Fruit fly (Drosophila melanogaster) whole organism, prepupa: ENCODE results near the gene CG15306.

Source experiments
- Blimp-1 ChIP-seq: fragments of 200-800 bp; sonication (Bioruptor generic); optimal IDR thresholded peaks from 3 replicates; lab custom pipeline; 2017; ENCODE audit warnings: missing biosample characterization, missing genetic modification characterization, mild to moderate bottlenecking, moderate library complexity, missing genetic modification reagents
- CG10631 ChIP-seq: fragments of 200-800 bp; sonication (Bioruptor generic); optimal IDR thresholded peaks from 2 replicates; lab custom pipeline; 2016; ENCODE audit warnings: missing biosample characterization, missing genetic modification characterization
- CG10669 ChIP-seq: fragments of 200-800 bp; sonication (Bioruptor generic); optimal IDR thresholded peaks from 3 replicates; lab custom pipeline; 2018; ENCODE audit warnings: missing biosample characterization, mild to moderate bottlenecking, missing genetic modification characterization, moderate library complexity
- CG11294 ChIP-seq: fragments of 200-800 bp; sonication (Bioruptor generic); IDR thresholded peaks from 2 replicates; pipeline ENCODE4 v1.3.6; 2022; ENCODE audit warnings: missing biosample characterization, missing genetic modification characterization
- CG11762 ChIP-seq: fragments of 200-800 bp; sonication (Bioruptor generic); optimal IDR thresholded peaks from 3 replicates; lab custom pipeline; 2016; ENCODE audit warnings: missing biosample characterization, missing genetic modification characterization; ENCODE audit not compliant: insufficient read depth
- CG11902 ChIP-seq: fragments of 200-800 bp; sonication (Bioruptor generic); optimal IDR thresholded peaks from 3 replicates; lab custom pipeline; 2016; ENCODE audit warnings: missing biosample characterization, missing genetic modification characterization
- CG1621 ChIP-seq: fragments of 200-800 bp; sonication (Bioruptor generic); optimal IDR thresholded peaks from 3 replicates; lab custom pipeline; 2018; ENCODE audit warnings: missing biosample characterization, mild to moderate bottlenecking, missing genetic modification characterization
- CG16779 ChIP-seq: fragments of 200-800 bp; sonication (Bioruptor generic); optimal IDR thresholded peaks from 3 replicates; lab custom pipeline; 2017; ENCODE audit warnings: missing biosample characterization, mild to moderate bottlenecking, missing genetic modification characterization
- CG3032 ChIP-seq: fragments of 200-800 bp; optimal IDR thresholded peaks from 2 replicates; lab custom pipeline; 2019; ENCODE audit warnings: missing biosample characterization, mild to moderate bottlenecking, missing genetic modification characterization, moderate library complexity
- CG31627 ChIP-seq: fragments of 200-800 bp; sonication (Bioruptor generic); optimal IDR thresholded peaks from 3 replicates; lab custom pipeline; 2016; ENCODE audit warnings: missing biosample characterization, missing genetic modification characterization
- CG32006 ChIP-seq: fragments of 200-800 bp; sonication (Bioruptor generic); optimal IDR thresholded peaks from 3 replicates; lab custom pipeline; 2017; ENCODE audit warnings: missing biosample characterization, mild to moderate bottlenecking, missing genetic modification characterization
- CG34406 ChIP-seq: fragments of 200-800 bp; sonication (Bioruptor generic); optimal IDR thresholded peaks from 3 replicates; lab custom pipeline; 2016; ENCODE audit warnings: missing biosample characterization, missing genetic modification characterization
- CG3919 ChIP-seq: fragments of 200-800 bp; sonication (Bioruptor generic); optimal IDR thresholded peaks from 3 replicates; lab custom pipeline; 2016; ENCODE audit warnings: missing biosample characterization, missing genetic modification characterization
- CG4318 ChIP-seq: fragments of 200-800 bp; sonication (Bioruptor generic); optimal IDR thresholded peaks from 3 replicates; lab custom pipeline; 2017; ENCODE audit warnings: missing biosample characterization, mild to moderate bottlenecking, missing genetic modification characterization
- CG6163 ChIP-seq: fragments of 200-800 bp; sonication (Bioruptor generic); IDR thresholded peaks from 3 replicates; pipeline ENCODE4 v1.3.6; 2022; ENCODE audit warnings: missing biosample characterization, missing genetic modification characterization
- CG6276 ChIP-seq: fragments of 200-800 bp; sonication (Bioruptor generic); optimal IDR thresholded peaks from 2 replicates; lab custom pipeline; 2017; ENCODE audit warnings: missing biosample characterization, mild to moderate bottlenecking, missing genetic modification characterization
- CG6792 ChIP-seq: fragments of 200-800 bp; sonication (Bioruptor generic); optimal IDR thresholded peaks from 3 replicates; lab custom pipeline; 2016; ENCODE audit warnings: missing biosample characterization, missing genetic modification characterization
- CG6808 ChIP-seq: fragments of 200-800 bp; sonication (Bioruptor generic); optimal IDR thresholded peaks from 3 replicates; lab custom pipeline; 2017; ENCODE audit warnings: missing biosample characterization, missing genetic modification characterization, mild to moderate bottlenecking, moderate library complexity, missing genetic modification reagents
- CG6854 ChIP-seq: fragments of 200-800 bp; sonication (Bioruptor generic); optimal IDR thresholded peaks from 2 replicates; lab custom pipeline; 2017; ENCODE audit warnings: missing biosample characterization, mild to moderate bottlenecking, missing genetic modification characterization
- CG7368 ChIP-seq: fragments of 200-800 bp; sonication (Bioruptor generic); optimal IDR thresholded peaks from 3 replicates; lab custom pipeline; 2016; ENCODE audit warnings: missing biosample characterization, missing genetic modification characterization
- CG8119 ChIP-seq: fragments of 200-800 bp; sonication (Bioruptor generic); IDR thresholded peaks from 3 replicates; pipeline ENCODE4 v1.3.6; 2022; ENCODE audit warnings: missing biosample characterization, missing genetic modification characterization
- CG8319 ChIP-seq: fragments of 200-800 bp; sonication (Bioruptor generic); optimal IDR thresholded peaks from 3 replicates; lab custom pipeline; 2016; ENCODE audit warnings: missing biosample characterization, missing genetic modification characterization
- CG8632 ChIP-seq: fragments of 200-800 bp; sonication (Bioruptor generic); optimal IDR thresholded peaks from 3 replicates; lab custom pipeline; 2016; ENCODE audit warnings: missing biosample characterization, missing genetic modification characterization
- CG9139 ChIP-seq: fragments of 200-800 bp; sonication (Bioruptor generic); optimal IDR thresholded peaks from 3 replicates; lab custom pipeline; 2017; ENCODE audit warnings: missing biosample characterization, mild to moderate bottlenecking, missing genetic modification characterization
- Eip78C ChIP-seq: fragments of 200-800 bp; sonication (Bioruptor generic); peaks from one replicate; lab custom pipeline; 2016; ENCODE audit warnings: missing biosample characterization, missing genetic modification characterization
- Eip93F ChIP-seq: fragments of 200-800 bp; sonication (Bioruptor generic); optimal IDR thresholded peaks from 2 replicates; lab custom pipeline; 2016; ENCODE audit warnings: missing biosample characterization, mild to moderate bottlenecking, missing genetic modification characterization
- Ets96B ChIP-seq: fragments of 200-800 bp; optimal IDR thresholded peaks from 2 replicates; lab custom pipeline; 2019; ENCODE audit warnings: missing biosample characterization, mild to moderate bottlenecking, missing genetic modification characterization, moderate library complexity
- Gug ChIP-seq: fragments of 200-800 bp; sonication (Bioruptor generic); IDR thresholded peaks from 2 replicates; pipeline ENCODE4 v1.3.6; 2022; ENCODE audit warnings: missing biosample characterization, missing genetic modification characterization
- Hr39 ChIP-seq: fragments of 200-800 bp; sonication (Bioruptor generic); optimal IDR thresholded peaks from 2 replicates; lab custom pipeline; 2016; ENCODE audit warnings: missing biosample characterization, missing genetic modification characterization
- Hr4 ChIP-seq: fragments of 200-800 bp; sonication (Bioruptor generic); optimal IDR thresholded peaks from 3 replicates; lab custom pipeline; 2016; ENCODE audit warnings: missing biosample characterization, missing genetic modification characterization
- Lpt ChIP-seq: fragments of 200-800 bp; sonication (Bioruptor generic); optimal IDR thresholded peaks from 3 replicates; lab custom pipeline; 2016; ENCODE audit warnings: missing biosample characterization, missing genetic modification characterization
- Met ChIP-seq: fragments of 200-800 bp; sonication (Bioruptor generic); optimal IDR thresholded peaks from 3 replicates; lab custom pipeline; 2016; ENCODE audit warnings: missing biosample characterization, missing genetic modification characterization
- OdsH ChIP-seq: fragments of 200-800 bp; sonication (Bioruptor generic); optimal IDR thresholded peaks from 3 replicates; lab custom pipeline; 2016; ENCODE audit warnings: missing biosample characterization, missing genetic modification characterization
- Smox ChIP-seq: fragments of 200-800 bp; sonication (Bioruptor generic); optimal IDR thresholded peaks from 3 replicates; lab custom pipeline; 2016; ENCODE audit warnings: missing biosample characterization, missing genetic modification characterization
- Sox102F ChIP-seq: fragments of 200-800 bp; sonication (Bioruptor generic); optimal IDR thresholded peaks from 2 replicates; lab custom pipeline; 2016; ENCODE audit warnings: missing biosample characterization, mild to moderate bottlenecking, missing genetic modification characterization
- Sox14 ChIP-seq: fragments of 200-800 bp; sonication (Bioruptor generic); optimal IDR thresholded peaks from 3 replicates; lab custom pipeline; 2016; ENCODE audit warnings: missing biosample characterization, missing genetic modification characterization
- Sox15 ChIP-seq: fragments of 200-800 bp; sonication (Bioruptor generic); optimal IDR thresholded peaks from 3 replicates; lab custom pipeline; 2016; ENCODE audit warnings: missing biosample characterization, missing genetic modification characterization
- achi ChIP-seq: fragments of 200-800 bp; sonication (Bioruptor generic); optimal IDR thresholded peaks from 3 replicates; lab custom pipeline; 2016; ENCODE audit warnings: missing biosample characterization, missing genetic modification characterization
- acj6 ChIP-seq: fragments of 200-800 bp; sonication (Bioruptor generic); optimal IDR thresholded peaks from 3 replicates; lab custom pipeline; 2016; ENCODE audit warnings: missing biosample characterization, missing genetic modification characterization
- cyc ChIP-seq: fragments of 200-800 bp; sonication (Bioruptor generic); optimal IDR thresholded peaks from 3 replicates; lab custom pipeline; 2016; ENCODE audit warnings: missing biosample characterization, missing genetic modification characterization
- dac ChIP-seq: fragments of 200-800 bp; sonication (Bioruptor generic); optimal IDR thresholded peaks from 2 replicates; lab custom pipeline; 2017; ENCODE audit warnings: missing biosample characterization, mild to moderate bottlenecking, missing genetic modification characterization
- dsx ChIP-seq: fragments of 200-800 bp; optimal IDR thresholded peaks from 3 replicates; lab custom pipeline; 2019; ENCODE audit warnings: missing biosample characterization, mild to moderate bottlenecking, missing genetic modification characterization, moderate library complexity; ENCODE audit not compliant: poor library complexity, severe bottlenecking
- eg ChIP-seq: fragments of 200-800 bp; sonication (Bioruptor generic); IDR thresholded peaks from 3 replicates; pipeline ENCODE4 v1.3.6; 2022; ENCODE audit warnings: missing biosample characterization, missing genetic modification characterization
- fd59A ChIP-seq: fragments of 200-800 bp; sonication (Bioruptor generic); optimal IDR thresholded peaks from 2 replicates; lab custom pipeline; 2017; ENCODE audit warnings: missing biosample characterization, mild to moderate bottlenecking, missing genetic modification characterization, missing genetic modification reagents
- fd85E ChIP-seq: fragments of 200-800 bp; sonication (Bioruptor generic); optimal IDR thresholded peaks from 3 replicates; lab custom pipeline; 2016; ENCODE audit warnings: missing biosample characterization, missing genetic modification characterization
- fkh ChIP-seq: fragments of 200-800 bp; sonication (Bioruptor generic); optimal IDR thresholded peaks from 3 replicates; lab custom pipeline; 2017; ENCODE audit warnings: missing biosample characterization, mild to moderate bottlenecking, missing genetic modification characterization, moderate library complexity
- lz ChIP-seq: fragments of 200-800 bp; sonication (Bioruptor generic); optimal IDR thresholded peaks from 3 replicates; lab custom pipeline; 2016; ENCODE audit warnings: missing biosample characterization, missing genetic modification characterization
- pdm3 ChIP-seq: fragments of 200-800 bp; sonication (Bioruptor generic); optimal IDR thresholded peaks from 3 replicates; lab custom pipeline; 2016; ENCODE audit warnings: missing biosample characterization, missing genetic modification characterization
- salr ChIP-seq, 2 experiments: fragments of 200-800 bp; sonication (Bioruptor generic); optimal IDR thresholded peaks; 3 replicates each; lab custom pipeline; 2016 to 2018; ENCODE audit warnings: missing biosample characterization in 2 of 2, missing genetic modification characterization in 2 of 2, mild to moderate bottlenecking in 1 of 2
- ss ChIP-seq, 2 experiments: fragments of 200-800 bp; sonication (Bioruptor generic); optimal IDR thresholded peaks; 2 replicates in 1 of 2; 3 replicates in 1 of 2; lab custom pipeline; 2017 to 2018; ENCODE audit warnings: mild to moderate bottlenecking in 2 of 2, missing biosample characterization in 2 of 2, missing genetic modification characterization in 2 of 2, moderate library complexity in 1 of 2
- svp ChIP-seq: fragments of 200-800 bp; sonication (Bioruptor generic); peaks from one replicate; lab custom pipeline; 2016; ENCODE audit warnings: missing biosample characterization, missing genetic modification characterization
- topi ChIP-seq: fragments of 200-800 bp; sonication (Bioruptor generic); optimal IDR thresholded peaks from 3 replicates; lab custom pipeline; 2016; ENCODE audit warnings: missing biosample characterization, missing genetic modification characterization

CG15306 gene

DNA sequence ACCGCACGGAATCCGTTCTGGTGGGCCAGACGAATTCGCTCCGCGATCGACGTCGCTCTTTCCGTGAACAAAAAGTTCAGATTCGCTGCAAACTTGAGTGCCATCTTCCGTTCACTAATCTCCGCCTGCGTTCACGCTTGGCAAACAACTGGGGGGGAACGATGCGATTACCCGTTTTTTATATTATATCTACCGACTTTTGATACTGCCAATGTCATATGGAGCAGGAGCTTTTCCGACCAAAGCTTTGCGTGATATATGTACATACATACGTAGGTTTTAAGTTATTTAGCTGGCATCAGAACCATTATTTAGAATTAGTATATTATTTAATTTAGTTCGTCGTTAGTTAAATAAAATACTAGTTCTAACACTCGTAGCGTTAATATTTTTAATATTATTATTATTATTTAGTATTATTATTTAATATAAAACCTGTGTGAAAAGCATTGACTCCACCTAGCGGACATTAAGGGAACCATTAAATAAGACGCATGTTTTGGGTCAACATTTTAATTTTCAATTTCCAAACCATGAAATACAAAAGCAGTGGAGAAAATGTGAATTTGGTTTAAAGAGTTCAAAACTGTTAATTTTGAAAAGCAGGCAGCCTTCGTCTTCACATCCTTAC is 1.8 kb downstream of the CG15306 start, which contains the start of gene Gip:
Gene Gip (minus strand): TSS at position 214 of the 631 bp plus-strand sequence.
- TF ChIP-seq Hr4 (GFP tag; lab: Kevin White, UChicago): no peak
- no peak for TF ChIP-seq CG7368 (GFP tag; lab: Kevin White, UChicago)
- TF ChIP-seq CG8632 (GFP tag; lab: Kevin White, UChicago): no peak
- no peak for TF ChIP-seq CG11294 (GFP tag; lab: Robert Waterston, UW)
- TF ChIP-seq CG6808 (GFP tag; lab: Kevin White, UChicago): no peak
- TF ChIP-seq CG9139 (GFP tag; lab: Kevin White, UChicago): no peak
- TF ChIP-seq topi: peak; percentile 56
- no peak for TF ChIP-seq dac (GFP tag; lab: Kevin White, UChicago)
- peak; percentile 7 for TF ChIP-seq CG16779
- peak; percentile 80 for TF ChIP-seq Eip78C (GFP tag; lab: Kevin White, UChicago)
- peak in 1 of 2 experiments; percentile 48 for TF ChIP-seq ss (GFP tag; optimal IDR thresholded peaks at IDR 0.05; lab: Kevin White, UChicago)
- TF ChIP-seq CG1621 (tag; lab: Kevin White, UChicago): peak; percentile 77
- no peak for TF ChIP-seq Blimp-1 (GFP tag; lab: Kevin White, UChicago)
- TF ChIP-seq CG4318 (GFP tag; lab: Kevin White, UChicago): no peak
- no peak for TF ChIP-seq Hr39
- TF ChIP-seq CG3032 (tag; lab: Kevin White, UChicago): no peak
- no peak for TF ChIP-seq Sox15 (GFP tag; lab: Kevin White, UChicago)
- TF ChIP-seq CG10669 (GFP tag; lab: Kevin White, UChicago): no peak
- TF ChIP-seq CG3919 (GFP tag; lab: Kevin White, UChicago): peak; percentile 47
- TF ChIP-seq CG6276 (GFP tag; lab: Kevin White, UChicago): no peak
- no peak for TF ChIP-seq CG11762
- TF ChIP-seq CG11902 (GFP tag; lab: Kevin White, UChicago): no peak
- no peak; the same call in 2 of the 3 replicates for TF ChIP-seq CG6163
- no peak for TF ChIP-seq CG8319 (GFP tag; lab: Kevin White, UChicago)
- TF ChIP-seq Lpt (GFP tag; lab: Kevin White, UChicago): no peak
- peak; percentile 21 for TF ChIP-seq Sox14
- TF ChIP-seq fkh (GFP tag; lab: Kevin White, UChicago): peak; percentile 69
- TF ChIP-seq CG8119: peak; percentile 29; the same call in 1 of the 3 replicates
- no peak for TF ChIP-seq cyc
- TF ChIP-seq dsx (GFP tag; lab: Kevin White, UChicago): no peak
- no peak for TF ChIP-seq lz (GFP tag; lab: Kevin White, UChicago)
- TF ChIP-seq Sox102F (GFP tag; lab: Kevin White, UChicago): no peak
- no peak for TF ChIP-seq fd85E (GFP tag; lab: Kevin White, UChicago)
- TF ChIP-seq fd59A: no peak
- peak; percentile 47 for TF ChIP-seq Eip93F (GFP tag; lab: Kevin White, UChicago)
- no peak for TF ChIP-seq eg (GFP tag; lab: Robert Waterston, UW)
- no peak for TF ChIP-seq achi (GFP tag; lab: Kevin White, UChicago)
- no peak for TF ChIP-seq CG6792 (GFP tag; lab: Kevin White, UChicago)
- no peak for TF ChIP-seq Smox (GFP tag; lab: Kevin White, UChicago)
- no peak for TF ChIP-seq acj6 (GFP tag; lab: Kevin White, UChicago)
- no peak for TF ChIP-seq Ets96B (tag; lab: Kevin White, UChicago)
- TF ChIP-seq CG34406 (GFP tag; lab: Kevin White, UChicago): no peak
- peak; percentile 22 for TF ChIP-seq pdm3
- TF ChIP-seq CG31627 (GFP tag; lab: Kevin White, UChicago): no peak
- peak; percentile 27 for TF ChIP-seq Met (GFP tag; lab: Kevin White, UChicago)
- TF ChIP-seq CG32006 (GFP tag; lab: Kevin White, UChicago): no peak
- TF ChIP-seq OdsH: no peak
- TF ChIP-seq salr (GFP tag; optimal IDR thresholded peaks at IDR 0.05; lab: Kevin White, UChicago): no peak
- TF ChIP-seq Gug (GFP tag; lab: Robert Waterston, UW): no peak
- TF ChIP-seq CG6854: peak; percentile 47
- TF ChIP-seq svp (GFP tag; lab: Kevin White, UChicago): peak; percentile 91
- no peak for TF ChIP-seq CG10631 (GFP tag; lab: Kevin White, UChicago)
